Worm (Caenorhabditis elegans): ENCODE results near the gene pept-1.

pept-1 gene

ce11 chrX:6412575-6412974 is 44.1 kb upstream of the pept-1 start, which contains the start of gene T22E5.1:
TSS of gene T22E5.1 (plus strand) at chrX:6412875.
- TF ChIP-seq sem-2 (GFP tag; optimal IDR thresholded peaks at IDR 0.05) (no peak), ztf-11 (tag; optimal IDR thresholded peaks at IDR 0.05) (no peak), nhr-12 (tag; optimal IDR thresholded peaks at IDR 0.05) (no peak), zip-8 (tag; optimal IDR thresholded peaks at IDR 0.05) (no peak)

- no peak for TF ChIP-seq ces-1 (GFP tag; optimal IDR thresholded peaks at IDR 0.05)
- TF ChIP-seq ceh-83 (GFP tag; optimal IDR thresholded peaks at IDR 0.05): no peak
- no peak for TF ChIP-seq nhr-76 (tag; optimal IDR thresholded peaks at IDR 0.05)
- no peak for TF ChIP-seq unc-39 (tag; optimal IDR thresholded peaks at IDR 0.05)
- peak; percentile 82 for TF ChIP-seq zip-8 (tag; optimal IDR thresholded peaks at IDR 0.05)
- no peak for TF ChIP-seq drap-1 (GFP tag; optimal IDR thresholded peaks at IDR 0.05)
- TF ChIP-seq sptf-1 (tag; optimal IDR thresholded peaks at IDR 0.05): no peak
- TF ChIP-seq unc-62 (GFP tag; optimal IDR thresholded peaks at IDR 0.05): no peak
- no peak for TF ChIP-seq cnd-1 (tag; optimal IDR thresholded peaks at IDR 0.05)
Observed at ce11 chrX:6413583-6413982, 43.1 kb upstream of the pept-1 start.

DNA sequence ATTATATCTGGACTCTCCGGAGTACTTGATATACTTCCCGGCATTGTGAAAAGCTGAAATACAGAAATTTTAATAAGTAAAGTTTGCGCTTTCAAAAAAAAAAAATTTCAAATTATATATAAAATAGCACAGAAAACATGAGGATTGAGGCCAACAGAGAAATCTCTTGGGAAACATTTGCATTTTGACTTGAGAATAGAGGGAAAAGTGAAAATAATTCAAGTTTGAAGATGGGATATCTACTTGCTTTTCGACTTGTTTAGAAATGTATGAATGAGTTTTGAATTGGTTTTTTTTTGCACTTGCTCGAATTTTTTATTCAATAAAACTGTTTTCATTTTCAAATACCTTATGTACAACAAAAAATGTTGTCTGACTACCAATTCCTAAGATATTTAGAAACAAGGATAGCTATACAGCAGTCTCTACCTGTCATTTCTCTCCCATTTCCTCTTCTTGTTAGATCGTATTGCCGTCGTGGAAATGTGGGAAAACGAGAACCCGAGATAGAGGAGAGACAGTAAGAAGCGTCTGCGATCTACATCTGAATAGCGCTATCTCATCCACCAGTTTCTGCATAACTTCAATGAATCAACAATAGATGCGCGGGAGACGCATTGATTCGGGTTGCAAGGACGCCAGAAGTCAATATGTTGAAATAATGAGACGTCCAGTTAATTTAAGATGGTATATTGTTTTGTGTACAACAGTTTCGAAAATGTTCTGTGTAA is 40.1 kb upstream of the pept-1 start, which contains the start of gene T22E5.6:
T22E5.6 (minus strand) TSS at position 51 of the 731 bp plus-strand sequence.
- TF ChIP-seq ham-2 (GFP tag; optimal IDR thresholded peaks at IDR 0.05) (peak; percentile 7), ceh-83 (GFP tag; optimal IDR thresholded peaks at IDR 0.05) (no peak), elt-3 (tag; optimal IDR thresholded peaks at IDR 0.05) (no peak)

ce11 chrX:6419113-6419512 is 37.6 kb upstream of the pept-1 start:
- TF ChIP-seq mls-2 (tag; optimal IDR thresholded peaks at IDR 0.05): no peak
- peak; percentile 71 for TF ChIP-seq ces-1 (GFP tag; optimal IDR thresholded peaks at IDR 0.05)

DNA sequence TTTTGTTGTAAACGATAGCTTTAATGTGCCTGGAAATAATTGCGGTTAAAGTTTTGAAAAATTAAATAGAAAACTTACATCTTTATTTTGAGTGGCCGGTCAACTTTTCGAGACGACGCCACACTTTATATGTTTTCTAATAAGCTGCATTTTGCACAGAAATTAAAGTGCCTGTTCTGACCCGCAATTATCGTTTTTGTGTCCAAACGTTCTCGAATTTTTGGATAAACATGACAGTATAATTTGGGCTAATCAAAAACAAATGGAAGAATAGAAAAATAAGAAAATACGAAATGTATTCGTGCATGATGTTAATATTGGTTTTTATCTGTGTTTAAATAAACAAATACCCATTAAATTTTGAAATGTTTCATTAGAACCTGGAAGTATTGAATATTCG is 36.0 kb upstream of the pept-1 start, which contains the start of gene K10C2.12:
K10C2.12 (minus strand) TSS at position 101 of the 400 bp plus-strand sequence.
- TF ChIP-seq ztf-11 (tag; optimal IDR thresholded peaks at IDR 0.05) (no peak), nhr-2 (tag; optimal IDR thresholded peaks at IDR 0.05) (no peak), nhr-28 (tag; optimal IDR thresholded peaks at IDR 0.05) (no peak), snpc-4 (tag; optimal IDR thresholded peaks at IDR 0.05) (no peak), pha-4 (tag; optimal IDR thresholded peaks at IDR 0.05) (no peak), ceh-39 (tag; optimal IDR thresholded peaks at IDR 0.05) (no peak), mab-5 (tag; optimal IDR thresholded peaks at IDR 0.05) (no peak), unc-120 (tag; optimal IDR thresholded peaks at IDR 0.05; ENCODE audit: poor library complexity, severe bottlenecking) (no peak), flh-1 (GFP tag; optimal IDR thresholded peaks at IDR 0.05) (no peak), mls-2 (tag; optimal IDR thresholded peaks at IDR 0.05) (no peak), bed-3 (GFP tag; optimal IDR thresholded peaks at IDR 0.05) (no peak)

DNA sequence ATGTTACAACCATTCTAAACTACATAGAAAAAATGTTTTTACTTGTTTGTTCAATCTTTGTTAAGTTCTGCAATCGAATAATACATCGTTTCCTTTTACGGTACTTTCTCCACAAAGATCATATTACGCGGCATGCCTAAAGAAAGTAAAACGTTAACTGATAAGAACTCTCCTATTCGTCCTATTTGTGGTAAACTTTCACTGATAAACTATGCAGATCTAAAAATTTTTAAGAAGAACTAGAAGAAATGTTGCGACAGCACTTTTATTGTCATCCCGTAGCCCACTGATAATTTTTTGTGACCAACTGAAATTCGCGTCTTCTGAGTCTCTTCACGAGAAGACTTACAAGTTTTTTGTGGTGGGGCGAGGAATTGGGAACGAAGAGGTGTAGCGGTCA is 29.5 kb upstream of the pept-1 start:
- no peak for TF ChIP-seq nhr-2 (tag; optimal IDR thresholded peaks at IDR 0.05)
- TF ChIP-seq snpc-4 (tag; optimal IDR thresholded peaks at IDR 0.05): no peak
- TF ChIP-seq lin-32 (GFP tag; optimal IDR thresholded peaks at IDR 0.05): no peak
- TF ChIP-seq ceh-39 (tag; optimal IDR thresholded peaks at IDR 0.05): no peak
- no peak for TF ChIP-seq sptf-1 (tag; optimal IDR thresholded peaks at IDR 0.05)
- no peak for TF ChIP-seq unc-62 (GFP tag; optimal IDR thresholded peaks at IDR 0.05)
- no peak for TF ChIP-seq tbx-8 (GFP tag; optimal IDR thresholded peaks at IDR 0.05)

DNA sequence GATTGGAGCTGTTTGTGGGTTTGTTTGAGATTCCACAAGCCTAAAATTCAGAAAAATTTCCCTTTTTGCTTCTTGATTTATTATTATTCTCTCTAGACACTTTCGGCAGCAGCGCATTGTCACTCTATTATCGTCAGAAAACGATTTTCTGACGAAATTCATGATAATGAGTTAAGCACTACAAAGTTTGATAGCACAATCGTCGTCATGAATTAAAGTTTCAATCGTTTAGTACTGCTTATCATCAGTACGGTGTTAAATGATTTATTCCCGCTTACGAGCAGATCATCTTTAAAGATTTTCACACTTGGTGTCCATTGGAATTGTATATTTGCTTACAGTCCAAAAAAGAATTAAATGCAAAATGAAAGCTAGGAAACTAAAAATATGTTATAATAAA is 27.1 kb upstream of the pept-1 start:
- TF ChIP-seq nhr-12 (tag; optimal IDR thresholded peaks at IDR 0.05) (no peak), mls-2 (tag; optimal IDR thresholded peaks at IDR 0.05) (no peak), unc-62 (GFP tag; optimal IDR thresholded peaks at IDR 0.05) (no peak), flh-1 (GFP tag; optimal IDR thresholded peaks at IDR 0.05) (no peak), nhr-2 (tag; optimal IDR thresholded peaks at IDR 0.05) (no peak), nhr-28 (tag; optimal IDR thresholded peaks at IDR 0.05) (no peak), sptf-1 (tag; optimal IDR thresholded peaks at IDR 0.05) (no peak), elt-1 (tag; optimal IDR thresholded peaks at IDR 0.05; ENCODE audit: borderline replicate concordance, insufficient read depth) (no peak), blmp-1 (tag; optimal IDR thresholded peaks at IDR 0.05) (no peak), mab-5 (tag; optimal IDR thresholded peaks at IDR 0.05) (no peak), tbx-8 (GFP tag; optimal IDR thresholded peaks at IDR 0.05) (no peak), nhr-237 (tag; optimal IDR thresholded peaks at IDR 0.05) (no peak), mep-1 (tag; optimal IDR thresholded peaks at IDR 0.05) (no peak), lin-13 (tag; optimal IDR thresholded peaks at IDR 0.05) (no peak), cnd-1 (tag; optimal IDR thresholded peaks at IDR 0.05) (no peak), ceh-43 (GFP tag; optimal IDR thresholded peaks at IDR 0.05) (no peak), sem-2 (GFP tag; optimal IDR thresholded peaks at IDR 0.05) (no peak), pha-4 (tag; optimal IDR thresholded peaks at IDR 0.05) (no peak), bed-3 (GFP tag; optimal IDR thresholded peaks at IDR 0.05) (no peak)

Measured in whole organism, mixed stage, embryonic.